Fruit fly (Drosophila melanogaster) whole organism, prepupa: Measurements from ENCODE around the gene unc-4.

Experiments used
- Blimp-1 ChIP-seq: fragments of 200-800 bp; sonication (Bioruptor generic); optimal IDR thresholded peaks from 3 replicates; lab custom pipeline; 2017; ENCODE audit warnings: missing biosample characterization, missing genetic modification characterization, mild to moderate bottlenecking, moderate library complexity, missing genetic modification reagents
- CG10669 ChIP-seq: fragments of 200-800 bp; sonication (Bioruptor generic); optimal IDR thresholded peaks from 3 replicates; lab custom pipeline; 2018; ENCODE audit warnings: missing biosample characterization, mild to moderate bottlenecking, missing genetic modification characterization, moderate library complexity
- CG15336 ChIP-seq: fragments of 200-800 bp; sonication (Bioruptor generic); IDR thresholded peaks from 2 replicates; pipeline ENCODE4 v1.3.6; 2022; ENCODE audit warnings: missing biosample characterization, missing genetic modification characterization
- CG16779 ChIP-seq: fragments of 200-800 bp; sonication (Bioruptor generic); optimal IDR thresholded peaks from 3 replicates; lab custom pipeline; 2017; ENCODE audit warnings: missing biosample characterization, mild to moderate bottlenecking, missing genetic modification characterization
- CG32006 ChIP-seq: fragments of 200-800 bp; sonication (Bioruptor generic); optimal IDR thresholded peaks from 3 replicates; lab custom pipeline; 2017; ENCODE audit warnings: missing biosample characterization, mild to moderate bottlenecking, missing genetic modification characterization
- CG3919 ChIP-seq: fragments of 200-800 bp; sonication (Bioruptor generic); optimal IDR thresholded peaks from 3 replicates; lab custom pipeline; 2016; ENCODE audit warnings: missing biosample characterization, missing genetic modification characterization
- CG4318 ChIP-seq: fragments of 200-800 bp; sonication (Bioruptor generic); optimal IDR thresholded peaks from 3 replicates; lab custom pipeline; 2017; ENCODE audit warnings: missing biosample characterization, mild to moderate bottlenecking, missing genetic modification characterization
- CG6163 ChIP-seq: fragments of 200-800 bp; sonication (Bioruptor generic); IDR thresholded peaks from 3 replicates; pipeline ENCODE4 v1.3.6; 2022; ENCODE audit warnings: missing biosample characterization, missing genetic modification characterization
- CG6276 ChIP-seq: fragments of 200-800 bp; sonication (Bioruptor generic); optimal IDR thresholded peaks from 2 replicates; lab custom pipeline; 2017; ENCODE audit warnings: missing biosample characterization, mild to moderate bottlenecking, missing genetic modification characterization
- CG6792 ChIP-seq: fragments of 200-800 bp; sonication (Bioruptor generic); optimal IDR thresholded peaks from 3 replicates; lab custom pipeline; 2016; ENCODE audit warnings: missing biosample characterization, missing genetic modification characterization
- CG6808 ChIP-seq: fragments of 200-800 bp; sonication (Bioruptor generic); optimal IDR thresholded peaks from 3 replicates; lab custom pipeline; 2017; ENCODE audit warnings: missing biosample characterization, missing genetic modification characterization, mild to moderate bottlenecking, moderate library complexity, missing genetic modification reagents
- CG6854 ChIP-seq: fragments of 200-800 bp; sonication (Bioruptor generic); optimal IDR thresholded peaks from 2 replicates; lab custom pipeline; 2017; ENCODE audit warnings: missing biosample characterization, mild to moderate bottlenecking, missing genetic modification characterization
- CG7368 ChIP-seq: fragments of 200-800 bp; sonication (Bioruptor generic); optimal IDR thresholded peaks from 3 replicates; lab custom pipeline; 2016; ENCODE audit warnings: missing biosample characterization, missing genetic modification characterization
- CG8119 ChIP-seq: fragments of 200-800 bp; sonication (Bioruptor generic); IDR thresholded peaks from 3 replicates; pipeline ENCODE4 v1.3.6; 2022; ENCODE audit warnings: missing biosample characterization, missing genetic modification characterization
- CG9139 ChIP-seq: fragments of 200-800 bp; sonication (Bioruptor generic); optimal IDR thresholded peaks from 3 replicates; lab custom pipeline; 2017; ENCODE audit warnings: missing biosample characterization, mild to moderate bottlenecking, missing genetic modification characterization
- Eip75B ChIP-seq: fragments of 200-800 bp; sonication (Bioruptor generic); optimal IDR thresholded peaks from 3 replicates; lab custom pipeline; 2016; ENCODE audit warnings: missing biosample characterization, missing genetic modification characterization
- Eip78C ChIP-seq: fragments of 200-800 bp; sonication (Bioruptor generic); peaks from one replicate; lab custom pipeline; 2016; ENCODE audit warnings: missing biosample characterization, missing genetic modification characterization
- Eip93F ChIP-seq: fragments of 200-800 bp; sonication (Bioruptor generic); optimal IDR thresholded peaks from 2 replicates; lab custom pipeline; 2016; ENCODE audit warnings: missing biosample characterization, mild to moderate bottlenecking, missing genetic modification characterization
- Gug ChIP-seq: fragments of 200-800 bp; sonication (Bioruptor generic); IDR thresholded peaks from 2 replicates; pipeline ENCODE4 v1.3.6; 2022; ENCODE audit warnings: missing biosample characterization, missing genetic modification characterization
- Hr38 ChIP-seq: sonication (Bioruptor generic); optimal IDR thresholded peaks from 2 replicates; lab custom pipeline; 2016; ENCODE audit warnings: missing biosample characterization, missing genetic modification characterization
- Hr39 ChIP-seq: fragments of 200-800 bp; sonication (Bioruptor generic); optimal IDR thresholded peaks from 2 replicates; lab custom pipeline; 2016; ENCODE audit warnings: missing biosample characterization, missing genetic modification characterization
- Hr4 ChIP-seq: fragments of 200-800 bp; sonication (Bioruptor generic); optimal IDR thresholded peaks from 3 replicates; lab custom pipeline; 2016; ENCODE audit warnings: missing biosample characterization, missing genetic modification characterization
- Met ChIP-seq: fragments of 200-800 bp; sonication (Bioruptor generic); optimal IDR thresholded peaks from 3 replicates; lab custom pipeline; 2016; ENCODE audit warnings: missing biosample characterization, missing genetic modification characterization
- OdsH ChIP-seq: fragments of 200-800 bp; sonication (Bioruptor generic); optimal IDR thresholded peaks from 3 replicates; lab custom pipeline; 2016; ENCODE audit warnings: missing biosample characterization, missing genetic modification characterization
- Sox14 ChIP-seq: fragments of 200-800 bp; sonication (Bioruptor generic); optimal IDR thresholded peaks from 3 replicates; lab custom pipeline; 2016; ENCODE audit warnings: missing biosample characterization, missing genetic modification characterization
- achi ChIP-seq: fragments of 200-800 bp; sonication (Bioruptor generic); optimal IDR thresholded peaks from 3 replicates; lab custom pipeline; 2016; ENCODE audit warnings: missing biosample characterization, missing genetic modification characterization
- acj6 ChIP-seq: fragments of 200-800 bp; sonication (Bioruptor generic); optimal IDR thresholded peaks from 3 replicates; lab custom pipeline; 2016; ENCODE audit warnings: missing biosample characterization, missing genetic modification characterization
- cyc ChIP-seq: fragments of 200-800 bp; sonication (Bioruptor generic); optimal IDR thresholded peaks from 3 replicates; lab custom pipeline; 2016; ENCODE audit warnings: missing biosample characterization, missing genetic modification characterization
- eg ChIP-seq: fragments of 200-800 bp; sonication (Bioruptor generic); IDR thresholded peaks from 3 replicates; pipeline ENCODE4 v1.3.6; 2022; ENCODE audit warnings: missing biosample characterization, missing genetic modification characterization
- esn ChIP-seq: fragments of 200-800 bp; sonication (Bioruptor generic); optimal IDR thresholded peaks from 2 replicates; lab custom pipeline; 2016; ENCODE audit warnings: missing biosample characterization, mild to moderate bottlenecking, missing genetic modification characterization, moderate library complexity
- fd85E ChIP-seq: fragments of 200-800 bp; sonication (Bioruptor generic); optimal IDR thresholded peaks from 3 replicates; lab custom pipeline; 2016; ENCODE audit warnings: missing biosample characterization, missing genetic modification characterization
- fkh ChIP-seq: fragments of 200-800 bp; sonication (Bioruptor generic); optimal IDR thresholded peaks from 3 replicates; lab custom pipeline; 2017; ENCODE audit warnings: missing biosample characterization, mild to moderate bottlenecking, missing genetic modification characterization, moderate library complexity
- salr ChIP-seq, 2 experiments: fragments of 200-800 bp; sonication (Bioruptor generic); optimal IDR thresholded peaks; 3 replicates each; lab custom pipeline; 2016 to 2018; ENCODE audit warnings: missing biosample characterization in 2 of 2, missing genetic modification characterization in 2 of 2, mild to moderate bottlenecking in 1 of 2
- ss ChIP-seq, 2 experiments: fragments of 200-800 bp; sonication (Bioruptor generic); optimal IDR thresholded peaks; 2 replicates in 1 of 2; 3 replicates in 1 of 2; lab custom pipeline; 2017 to 2018; ENCODE audit warnings: mild to moderate bottlenecking in 2 of 2, missing biosample characterization in 2 of 2, missing genetic modification characterization in 2 of 2, moderate library complexity in 1 of 2
- svp ChIP-seq: fragments of 200-800 bp; sonication (Bioruptor generic); peaks from one replicate; lab custom pipeline; 2016; ENCODE audit warnings: missing biosample characterization, missing genetic modification characterization
- topi ChIP-seq: fragments of 200-800 bp; sonication (Bioruptor generic); optimal IDR thresholded peaks from 3 replicates; lab custom pipeline; 2016; ENCODE audit warnings: missing biosample characterization, missing genetic modification characterization
- vri ChIP-seq: fragments of 200-800 bp; sonication (Bioruptor generic); optimal IDR thresholded peaks from 3 replicates; lab custom pipeline; 2016; ENCODE audit warnings: missing biosample characterization, mild to moderate bottlenecking, missing genetic modification characterization

The unc-4 gene

dm6 chrX:17732076-17732475 is 36.3 kb upstream of the unc-4 start:
- TF ChIP-seq CG16779 (peak; percentile 47), Sox14 (GFP tag; lab: Kevin White, UChicago) (peak; percentile 6), Blimp-1 (GFP tag; lab: Kevin White, UChicago) (peak; percentile 26), Hr38 (GFP tag; lab: Kevin White, UChicago) (no peak), Gug (GFP tag; lab: Robert Waterston, UW) (no peak), Eip93F (GFP tag; lab: Kevin White, UChicago) (peak; percentile 66), Eip78C (GFP tag; lab: Kevin White, UChicago) (peak; percentile 7), vri (GFP tag; lab: Kevin White, UChicago) (no peak), Eip75B (GFP tag; lab: Kevin White, UChicago) (no peak), ss (GFP tag; optimal IDR thresholded peaks at IDR 0.05; lab: Kevin White, UChicago) (peak; percentile 29 to 44), CG6792 (GFP tag; lab: Kevin White, UChicago) (no peak), svp (GFP tag; lab: Kevin White, UChicago) (peak; percentile 47), CG8119 (GFP tag; lab: Robert Waterston, UW) (no peak), CG6808 (GFP tag; lab: Kevin White, UChicago) (peak; percentile 39), achi (GFP tag; lab: Kevin White, UChicago) (no peak), Met (no peak), CG10669 (GFP tag; lab: Kevin White, UChicago) (no peak), CG9139 (GFP tag; lab: Kevin White, UChicago) (peak; percentile 40), cyc (GFP tag; lab: Kevin White, UChicago) (no peak), CG7368 (GFP tag; lab: Kevin White, UChicago) (no peak), CG15336 (GFP tag; lab: Robert Waterston, UW) (0 out of 2 replicates have a peak, but pooled peaks have one; percentile 21), CG6163 (GFP tag; lab: Robert Waterston, UW) (peak; percentile 60; the same call in 2 of the 3 replicates), topi (GFP tag; lab: Kevin White, UChicago) (peak; percentile 30), CG6854 (peak; percentile 81)
- TF ChIP-seq, all 60 proteins: peak for 13

dm6 chrX:17732684-17733083 is 35.7 kb upstream of the unc-4 start:
- TF ChIP-seq CG32006 (GFP tag; lab: Kevin White, UChicago) (peak; percentile 70), Sox14 (GFP tag; lab: Kevin White, UChicago) (no peak), esn (GFP tag; lab: Kevin White, UChicago) (no peak), svp (GFP tag; lab: Kevin White, UChicago) (peak; percentile 31), OdsH (GFP tag; lab: Kevin White, UChicago) (no peak), cyc (GFP tag; lab: Kevin White, UChicago) (no peak), Hr4 (GFP tag; lab: Kevin White, UChicago) (peak; percentile 22), eg (GFP tag; lab: Robert Waterston, UW) (peak; percentile 24; the same call in 1 of the 3 replicates), Eip75B (GFP tag; lab: Kevin White, UChicago) (no peak), salr (GFP tag; optimal IDR thresholded peaks at IDR 0.05; lab: Kevin White, UChicago) (peak in 1 of 2 experiments; percentile 39), Hr39 (no peak), Met (peak; percentile 21), acj6 (GFP tag; lab: Kevin White, UChicago) (peak; percentile 57), CG15336 (GFP tag; lab: Robert Waterston, UW) (peak; percentile 18; the same call in 1 of the 2 replicates), CG4318 (peak; percentile 23), CG6276 (GFP tag; lab: Kevin White, UChicago) (peak; percentile 18), CG6163 (GFP tag; lab: Robert Waterston, UW) (no peak), CG8119 (GFP tag; lab: Robert Waterston, UW) (0 out of 3 replicates have a peak, but pooled peaks have one; percentile 12), CG3919 (GFP tag; lab: Kevin White, UChicago) (peak; percentile 47), Eip78C (GFP tag; lab: Kevin White, UChicago) (peak; percentile 29)

dm6 chrX:17733698-17734248 is 34.6 kb upstream of the unc-4 start:
- TF ChIP-seq Met (no peak), Hr39 (no peak), fd85E (GFP tag; lab: Kevin White, UChicago) (no peak), fkh (peak; percentile 27), vri (GFP tag; lab: Kevin White, UChicago) (no peak), CG6808 (GFP tag; lab: Kevin White, UChicago) (no peak)
